Worm (Caenorhabditis elegans) whole organism, L2 larva: ENCODE measurements around the gene par-1.

Experiments used
- C34F6.9 ChIP-seq: fragments of 150-350 bp; optimal IDR thresholded peaks from 2 replicates; lab custom pipeline; 2014; ENCODE audit warnings: missing biosample characterization, missing genetic modification characterization
- F13H6.1 ChIP-seq: sonication (generic microtip); optimal IDR thresholded peaks from 2 replicates; lab custom pipeline; 2016; ENCODE audit warnings: missing genetic modification characterization, missing compliant biosample characterization
- R02D3.7 ChIP-seq: fragments of 150-350 bp; optimal IDR thresholded peaks from 2 replicates; lab custom pipeline; 2014; ENCODE audit warnings: missing biosample characterization, missing genetic modification characterization
- Y55F3AM.14 ChIP-seq: fragments of 200-800 bp; sonication (Bioruptor generic); optimal IDR thresholded peaks from 2 replicates; lab custom pipeline; 2018; ENCODE audit warnings: mild to moderate bottlenecking, missing genetic modification characterization, missing compliant biosample characterization
- aly-2 ChIP-seq: fragments of 150-350 bp; optimal IDR thresholded peaks from 2 replicates; lab custom pipeline; 2014; ENCODE audit warnings: missing biosample characterization, missing genetic modification characterization
- ama-1 ChIP-seq: fragments of 150-350 bp; optimal IDR thresholded peaks from 2 replicates; lab custom pipeline; 2018; ENCODE audit warnings: inconsistent platforms
- blmp-1 ChIP-seq: sonication (generic microtip); optimal IDR thresholded peaks from 2 replicates; lab custom pipeline; 2017; ENCODE audit warnings: missing genetic modification characterization, mild to moderate bottlenecking, missing compliant biosample characterization, antibody characterized with exemption, moderate library complexity; ENCODE audit not compliant: insufficient read depth
- ceh-82 ChIP-seq: fragments of 150-350 bp; optimal IDR thresholded peaks from 2 replicates; lab custom pipeline; 2014; ENCODE audit warnings: missing biosample characterization, missing genetic modification characterization
- dmd-4 ChIP-seq: sonication (generic microtip); optimal IDR thresholded peaks from 2 replicates; lab custom pipeline; 2017; ENCODE audit warnings: missing biosample characterization, missing genetic modification characterization
- egl-27 ChIP-seq: sonication (generic microtip); optimal IDR thresholded peaks from 3 replicates; lab custom pipeline; 2017; ENCODE audit warnings: missing biosample characterization, missing genetic modification reagents, missing genetic modification characterization
- elt-3 ChIP-seq: sonication (generic microtip); optimal IDR thresholded peaks from 2 replicates; lab custom pipeline; 2017; ENCODE audit warnings: missing biosample characterization, missing genetic modification characterization
- gmeb-1 ChIP-seq: fragments of 150-350 bp; optimal IDR thresholded peaks from 2 replicates; lab custom pipeline; 2014; ENCODE audit warnings: missing biosample characterization, missing genetic modification characterization
- lin-11 ChIP-seq: fragments of 150-350 bp; sonication (generic microtip); optimal IDR thresholded peaks from 2 replicates; lab custom pipeline; 2014; ENCODE audit warnings: missing biosample characterization, missing genetic modification characterization, inconsistent platforms, mixed read lengths
- lin-13 ChIP-seq: fragments of 150-350 bp; optimal IDR thresholded peaks from 2 replicates; lab custom pipeline; 2014; ENCODE audit warnings: missing biosample characterization, missing genetic modification reagents, missing genetic modification characterization
- lsy-2 ChIP-seq, 2 experiments: fragments of 150-350 bp in 1 of 2; sonication (generic microtip) in 1 of 2; optimal IDR thresholded peaks; 2 replicates each; lab custom pipeline; 2014 to 2017; ENCODE audit warnings: missing biosample characterization in 2 of 2, missing genetic modification characterization in 2 of 2
- mab-5 ChIP-seq: fragments of 150-350 bp; optimal IDR thresholded peaks from 2 replicates; lab custom pipeline; 2014; ENCODE audit warnings: missing biosample characterization, missing genetic modification characterization
- mbf-1 ChIP-seq: sonication (generic microtip); optimal IDR thresholded peaks from 2 replicates; lab custom pipeline; 2017; ENCODE audit warnings: missing biosample characterization, missing genetic modification characterization
- nhr-10 ChIP-seq: sonication (generic microtip); optimal IDR thresholded peaks from 2 replicates; lab custom pipeline; 2017; ENCODE audit warnings: missing biosample characterization, missing genetic modification characterization
- nhr-11 ChIP-seq: fragments of 150-350 bp; optimal IDR thresholded peaks from 2 replicates; lab custom pipeline; 2014; ENCODE audit warnings: missing biosample characterization, missing genetic modification characterization
- nhr-12 ChIP-seq: fragments of 150-350 bp; optimal IDR thresholded peaks from 2 replicates; lab custom pipeline; 2014; ENCODE audit warnings: missing biosample characterization, missing genetic modification characterization
- nhr-129 ChIP-seq: fragments of 150-350 bp; optimal IDR thresholded peaks from 2 replicates; lab custom pipeline; 2014; ENCODE audit warnings: missing biosample characterization, missing genetic modification characterization
- nhr-21 ChIP-seq: fragments of 150-350 bp; optimal IDR thresholded peaks from 2 replicates; lab custom pipeline; 2014; ENCODE audit warnings: missing biosample characterization, missing genetic modification characterization
- nhr-23 ChIP-seq: fragments of 150-350 bp; optimal IDR thresholded peaks from 2 replicates; lab custom pipeline; 2014; ENCODE audit warnings: missing biosample characterization, missing genetic modification reagents, missing genetic modification characterization
- nhr-237 ChIP-seq: fragments of 150-350 bp; optimal IDR thresholded peaks from 2 replicates; lab custom pipeline; 2014; ENCODE audit warnings: missing biosample characterization, missing genetic modification characterization
- nhr-6 ChIP-seq: fragments of 150-350 bp; optimal IDR thresholded peaks from 2 replicates; lab custom pipeline; 2014; ENCODE audit warnings: missing biosample characterization, missing genetic modification characterization
- nhr-77 ChIP-seq: fragments of 150-350 bp; optimal IDR thresholded peaks from 2 replicates; lab custom pipeline; 2014; ENCODE audit warnings: missing biosample characterization, missing genetic modification characterization
- skn-1 ChIP-seq: sonication (generic microtip); optimal IDR thresholded peaks from 2 replicates; lab custom pipeline; 2017; ENCODE audit warnings: missing biosample characterization, missing genetic modification characterization
- sma-3 ChIP-seq: sonication (generic microtip); optimal IDR thresholded peaks from 2 replicates; lab custom pipeline; 2016; ENCODE audit warnings: missing genetic modification reagents, missing genetic modification characterization, missing compliant biosample characterization
- sma-9 ChIP-seq, 2 experiments: fragments of 150-350 bp in 1 of 2; sonication (generic microtip) in 1 of 2; optimal IDR thresholded peaks; 2 replicates each; lab custom pipeline; 2014 to 2016; ENCODE audit warnings: missing genetic modification characterization in 2 of 2, mild to moderate bottlenecking in 1 of 2, missing biosample characterization in 1 of 2, missing compliant biosample characterization in 1 of 2, missing genetic modification reagents in 1 of 2, moderate library complexity in 1 of 2
- unc-39 ChIP-seq: fragments of 150-350 bp; optimal IDR thresholded peaks from 2 replicates; lab custom pipeline; 2014; ENCODE audit warnings: missing biosample characterization, missing genetic modification characterization
- unc-55 ChIP-seq: fragments of 150-350 bp; sonication (generic microtip); optimal IDR thresholded peaks from 3 replicates; lab custom pipeline; 2014; ENCODE audit warnings: missing biosample characterization, missing genetic modification reagents, missing genetic modification characterization
- unc-62 ChIP-seq: fragments of 150-350 bp; optimal IDR thresholded peaks from 2 replicates; lab custom pipeline; 2014; ENCODE audit warnings: missing biosample characterization, missing genetic modification reagents, missing genetic modification characterization
- ztf-1 ChIP-seq: fragments of 200-800 bp; sonication (Bioruptor generic); conservative IDR thresholded peaks from 2 replicates; pipeline ENCODE4 v1.3.6; 2022; ENCODE audit warnings: missing genetic modification characterization, missing compliant biosample characterization
- ztf-11 ChIP-seq: sonication (generic microtip); optimal IDR thresholded peaks from 2 replicates; lab custom pipeline; 2017; ENCODE audit warnings: missing biosample characterization, missing genetic modification characterization
- ztf-4 ChIP-seq: fragments of 150-350 bp; optimal IDR thresholded peaks from 2 replicates; lab custom pipeline; 2014; ENCODE audit warnings: missing biosample characterization, missing genetic modification characterization

The par-1 gene

ce11 chrV:14079501-14079900 is 65.7 kb downstream of the par-1 start, which contains the start of gene D1086.6:
D1086.6 (plus strand) TSS chrV:14079801.
- no peak for TF ChIP-seq nhr-6 (tag; lab: Kevin White, UChicago)
- no peak for TF ChIP-seq lsy-2 (tag; optimal IDR thresholded peaks at IDR 0.05; lab: Kevin White, UChicago)
- TF ChIP-seq unc-39, result no peak
- TF ChIP-seq lin-13, result no peak
- no peak for TF ChIP-seq mbf-1
- TF ChIP-seq blmp-1 (tag; lab: Kevin White, UChicago), result no peak
- no peak for TF ChIP-seq ceh-82
- no peak for TF ChIP-seq nhr-12
- TF ChIP-seq C34F6.9 (tag; lab: Kevin White, UChicago), result no peak
- no peak for TF ChIP-seq gmeb-1
- no peak for TF ChIP-seq F13H6.1
- TF ChIP-seq skn-1 (tag; lab: Kevin White, UChicago), result no peak
- TF ChIP-seq nhr-10 (tag; lab: Kevin White, UChicago), result no peak
- TF ChIP-seq nhr-11 (tag; lab: Kevin White, UChicago), result no peak
- no peak for TF ChIP-seq egl-27 (tag; lab: Kevin White, UChicago)
- no peak for TF ChIP-seq Y55F3AM.14
- no peak for TF ChIP-seq aly-2 (tag; lab: Kevin White, UChicago)
- TF ChIP-seq, all 48 proteins: peak for 0

DNA sequence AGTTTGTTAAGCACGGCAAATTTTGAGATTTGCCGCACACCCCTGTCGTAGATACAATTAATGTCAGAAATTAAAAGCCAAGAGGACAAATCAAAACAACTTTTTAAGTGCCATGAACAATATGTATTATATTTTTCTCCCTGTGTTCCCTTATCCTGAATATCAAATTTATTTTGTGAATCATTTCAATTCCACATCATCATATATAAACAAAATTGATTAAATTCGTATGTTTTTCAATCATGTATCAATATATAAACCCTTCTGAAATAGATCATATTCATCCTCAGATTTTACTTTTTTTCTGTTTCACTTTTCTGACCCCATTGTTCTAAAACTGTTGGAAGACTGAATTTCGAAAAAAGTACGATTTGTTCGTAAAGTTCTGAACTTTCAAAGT is 71.0 kb downstream of the par-1 start, which contains the start of gene D1086.11:
TSS of gene D1086.11 (plus strand) at position 301 of the 400 bp plus-strand sequence.
- TF ChIP-seq nhr-237 (tag; lab: Kevin White, UChicago), result no peak
- TF ChIP-seq ama-1 (lab: Kevin White, UChicago), result no peak
- no peak for TF ChIP-seq lin-11
- TF ChIP-seq ztf-1 (GFP tag; lab: Robert Waterston, UW), result no peak
- no peak for TF ChIP-seq ceh-82
- no peak for TF ChIP-seq Y55F3AM.14
- no peak for TF ChIP-seq R02D3.7 (tag; lab: Kevin White, UChicago)
- no peak for TF ChIP-seq mab-5 (tag; lab: Kevin White, UChicago)
- no peak for TF ChIP-seq nhr-21
- no peak for TF ChIP-seq sma-9 (GFP tag; optimal IDR thresholded peaks at IDR 0.05; lab: Kevin White, UChicago)
- no peak for TF ChIP-seq sma-9 (tag; optimal IDR thresholded peaks at IDR 0.05; lab: Kevin White, UChicago)

DNA sequence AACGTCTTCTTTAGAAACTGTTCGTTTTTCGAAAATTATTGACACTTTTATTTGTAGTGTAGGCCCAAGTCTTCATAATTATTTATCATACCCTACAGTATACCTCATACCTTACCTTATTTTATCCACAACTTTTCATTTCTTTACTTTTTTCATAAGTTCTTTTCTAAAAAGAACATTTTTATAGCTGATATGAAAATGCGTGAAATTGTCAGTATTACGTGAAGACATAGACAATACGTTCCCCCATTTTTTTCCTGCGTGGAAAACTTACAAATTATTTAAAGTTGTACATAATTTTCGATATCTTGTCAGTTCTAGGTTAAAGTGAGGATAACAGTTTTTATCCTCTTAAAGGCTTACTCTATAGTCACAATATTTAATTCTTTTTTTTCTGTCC is 75.3 kb downstream of the par-1 start:
- TF ChIP-seq nhr-77 (tag; lab: Kevin White, UChicago) (no peak), ztf-11 (tag; lab: Kevin White, UChicago) (no peak), nhr-129 (tag; lab: Kevin White, UChicago) (no peak), gmeb-1 (no peak), dmd-4 (no peak), unc-62 (no peak), aly-2 (tag; lab: Kevin White, UChicago) (no peak), ama-1 (lab: Kevin White, UChicago) (no peak), unc-55 (GFP tag; lab: Kevin White, UChicago) (no peak), elt-3 (tag; lab: Kevin White, UChicago) (no peak), unc-39 (no peak), mab-5 (tag; lab: Kevin White, UChicago) (no peak), Y55F3AM.14 (no peak)
- TF ChIP-seq, all 48 proteins: peak for 0

ce11 chrV:14067816-14068296 is 77.3 kb downstream of the par-1 start, which contains the start of gene D1086.17:
D1086.17 (plus strand) TSS chrV:14067866.
- TF ChIP-seq ztf-4 (tag; lab: Kevin White, UChicago) (no peak), ama-1 (lab: Kevin White, UChicago) (no peak), nhr-23 (tag; lab: Kevin White, UChicago) (no peak)

DNA sequence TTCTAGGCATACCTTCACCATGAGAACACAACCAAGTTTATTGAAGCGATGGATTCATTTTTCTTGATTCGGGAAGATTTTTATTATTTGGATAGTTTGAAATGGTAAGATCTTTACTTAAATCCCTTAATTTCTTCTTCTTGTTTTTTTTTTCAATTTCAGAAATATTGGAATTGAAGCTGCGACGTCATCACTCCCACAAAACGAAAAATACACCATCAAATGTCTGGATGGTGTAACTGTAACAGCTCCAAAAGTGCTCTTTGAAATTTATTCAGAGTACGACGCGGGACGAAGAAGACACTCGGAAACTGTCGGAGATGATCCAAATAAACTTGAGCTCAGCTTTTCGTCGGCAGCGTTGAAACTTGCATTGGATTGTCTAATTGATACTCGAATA is 80.7 kb downstream of the par-1 start, which contains the start of gene D1086.21:
TSS of gene D1086.21 (plus strand) at position 301 of the 400 bp plus-strand sequence.
- TF ChIP-seq nhr-11 (tag; lab: Kevin White, UChicago), result no peak
- TF ChIP-seq nhr-77 (tag; lab: Kevin White, UChicago), result no peak
- no peak for TF ChIP-seq gmeb-1
- no peak for TF ChIP-seq sma-9 (GFP tag; optimal IDR thresholded peaks at IDR 0.05; lab: Kevin White, UChicago)
- TF ChIP-seq sma-9 (tag; optimal IDR thresholded peaks at IDR 0.05; lab: Kevin White, UChicago), result no peak
- TF ChIP-seq blmp-1 (tag; lab: Kevin White, UChicago), result no peak
- TF ChIP-seq lsy-2 (tag; optimal IDR thresholded peaks at IDR 0.05; lab: Kevin White, UChicago), result no peak
- TF ChIP-seq R02D3.7 (tag; lab: Kevin White, UChicago), result no peak
- no peak for TF ChIP-seq dmd-4
- no peak for TF ChIP-seq C34F6.9 (tag; lab: Kevin White, UChicago)
- no peak for TF ChIP-seq nhr-21
- no peak for TF ChIP-seq unc-55 (GFP tag; lab: Kevin White, UChicago)
- TF ChIP-seq sma-3, result no peak
- no peak for TF ChIP-seq ztf-11 (tag; lab: Kevin White, UChicago)
- no peak for TF ChIP-seq nhr-10 (tag; lab: Kevin White, UChicago)
- TF ChIP-seq, all 48 proteins: peak for 0
